Fruit fly (Drosophila melanogaster) whole organism, embryonic: ENCODE results near the gene goe.

Experiments
- Atf6 ChIP-seq: fragments of 200-800 bp; sonication (Bioruptor generic); IDR thresholded peaks from 2 replicates; pipeline ENCODE4 v1.3.6; 2022; ENCODE audit warnings: missing biosample characterization, missing genetic modification characterization
- CG10565 ChIP-seq: fragments of 200-800 bp; sonication (Bioruptor generic); optimal IDR thresholded peaks from 3 replicates; lab custom pipeline; 2016; ENCODE audit warnings: missing biosample characterization, mild to moderate bottlenecking, missing genetic modification characterization
- CG1233 ChIP-seq: fragments of 200-800 bp; sonication (Bioruptor generic); optimal IDR thresholded peaks from 4 replicates; lab custom pipeline; 2018; ENCODE audit warnings: missing biosample characterization, mild to moderate bottlenecking, missing genetic modification characterization
- CG12391 ChIP-seq: fragments of 200-800 bp; sonication (Bioruptor generic); optimal IDR thresholded peaks from 3 replicates; lab custom pipeline; 2018; ENCODE audit warnings: missing biosample characterization, mild to moderate bottlenecking, missing genetic modification characterization, moderate library complexity
- CG15514 ChIP-seq: fragments of 200-800 bp; sonication (Bioruptor generic); optimal IDR thresholded peaks from 3 replicates; lab custom pipeline; 2017; ENCODE audit warnings: missing biosample characterization, missing genetic modification characterization, mild to moderate bottlenecking, moderate library complexity, missing genetic modification reagents
- CG1602 ChIP-seq: fragments of 200-800 bp; sonication (Bioruptor generic); optimal IDR thresholded peaks from 3 replicates; lab custom pipeline; 2016; ENCODE audit warnings: missing biosample characterization, missing genetic modification characterization
- CG16813 ChIP-seq: fragments of 200-800 bp; sonication (Bioruptor generic); IDR thresholded peaks from 3 replicates; pipeline ENCODE4 v1.3.6; 2022; ENCODE audit warnings: missing biosample characterization, missing genetic modification characterization; ENCODE audit not compliant: partially characterized antibody
- CG18011 ChIP-seq: fragments of 200-800 bp; sonication (Bioruptor generic); optimal IDR thresholded peaks from 2 replicates; lab custom pipeline; 2017; ENCODE audit warnings: missing biosample characterization, missing genetic modification characterization, mild to moderate bottlenecking, moderate library complexity, missing genotype
- CG18262 ChIP-seq: fragments of 200-800 bp; optimal IDR thresholded peaks from 3 replicates; lab custom pipeline; 2019; ENCODE audit warnings: missing biosample characterization, mild to moderate bottlenecking, missing genetic modification characterization, moderate library complexity
- CG31441 ChIP-seq: fragments of 200-800 bp; sonication (Bioruptor generic); IDR thresholded peaks from 2 replicates; pipeline ENCODE4 v1.3.6; 2022; ENCODE audit warnings: missing biosample characterization, missing genetic modification characterization
- CG3407 ChIP-seq: fragments of 200-800 bp; sonication (Bioruptor generic); optimal IDR thresholded peaks from 2 replicates; lab custom pipeline; 2018; ENCODE audit warnings: missing biosample characterization, mild to moderate bottlenecking, missing genetic modification characterization
- CG3847 ChIP-seq: fragments of 200-800 bp; sonication (Bioruptor generic); IDR thresholded peaks from 2 replicates; pipeline ENCODE4 v1.3.6; 2022; ENCODE audit warnings: missing biosample characterization, missing genetic modification characterization
- CG4282 ChIP-seq: fragments of 200-800 bp; sonication (Bioruptor generic); optimal IDR thresholded peaks from 2 replicates; lab custom pipeline; 2016; ENCODE audit warnings: missing biosample characterization, missing genetic modification characterization
- CG4730 ChIP-seq: fragments of 200-800 bp; sonication (Bioruptor generic); IDR thresholded peaks from 2 replicates; pipeline ENCODE4 v1.3.6; 2022; ENCODE audit warnings: missing biosample characterization, missing genetic modification characterization
- CG6654 ChIP-seq: fragments of 200-800 bp; sonication (Bioruptor generic); optimal IDR thresholded peaks from 2 replicates; lab custom pipeline; 2017; ENCODE audit warnings: missing biosample characterization, mild to moderate bottlenecking, missing genetic modification characterization
- Dll ChIP-seq: fragments of 200-800 bp; sonication (Bioruptor generic); IDR thresholded peaks from 4 replicates; pipeline ENCODE4 v1.3.6; 2022; ENCODE audit warnings: missing biosample characterization, missing genetic modification characterization; ENCODE audit not compliant: partially characterized antibody
- Doc3 ChIP-seq: fragments of 200-800 bp; sonication (Bioruptor generic); IDR thresholded peaks from 3 replicates; pipeline ENCODE4 v1.3.6; 2022; ENCODE audit warnings: missing biosample characterization, missing genetic modification characterization; ENCODE audit not compliant: partially characterized antibody
- Ets65A ChIP-seq: fragments of 200-800 bp; sonication (Bioruptor generic); peaks from one replicate; lab custom pipeline; 2016; ENCODE audit warnings: missing biosample characterization, missing genetic modification characterization
- Gug ChIP-seq: fragments of 200-800 bp; sonication (Bioruptor generic); IDR thresholded peaks from 4 replicates; pipeline ENCODE4 v1.3.6; 2022; ENCODE audit warnings: missing biosample characterization, missing genetic modification characterization
- HmgZ ChIP-seq: fragments of 200-800 bp; sonication (Bioruptor generic); optimal IDR thresholded peaks from 2 replicates; lab custom pipeline; 2018; ENCODE audit warnings: missing biosample characterization, mild to moderate bottlenecking, missing genetic modification characterization
- Nf-YB ChIP-seq: fragments of 200-800 bp; sonication (Bioruptor generic); optimal IDR thresholded peaks from 3 replicates; lab custom pipeline; 2019; ENCODE audit warnings: missing biosample characterization, mild to moderate bottlenecking, missing genetic modification characterization, moderate library complexity
- Nf-YC ChIP-seq: fragments of 200-800 bp; optimal IDR thresholded peaks from 3 replicates; lab custom pipeline; 2019; ENCODE audit warnings: missing biosample characterization, mild to moderate bottlenecking, missing genetic modification characterization, moderate library complexity
- Rx ChIP-seq: fragments of 200-800 bp; sonication (Bioruptor generic); IDR thresholded peaks from 2 replicates; pipeline ENCODE4 v1.3.6; 2022; ENCODE audit warnings: missing biosample characterization, missing genetic modification characterization
- Sin3A ChIP-seq: fragments of >200 bp; optimal IDR thresholded peaks from 2 replicates; lab custom pipeline; 2018
- Sry-β ChIP-seq: fragments of 200-800 bp; sonication (Bioruptor generic); optimal IDR thresholded peaks from 2 replicates; lab custom pipeline; 2018; ENCODE audit warnings: missing biosample characterization, mild to moderate bottlenecking, missing genetic modification characterization, moderate library complexity
- amos ChIP-seq: fragments of 200-800 bp; sonication (Bioruptor generic); IDR thresholded peaks from 2 replicates; pipeline ENCODE4 v1.3.6; 2022; ENCODE audit warnings: missing biosample characterization, missing genetic modification characterization; ENCODE audit not compliant: partially characterized antibody
- az2 ChIP-seq: fragments of 200-800 bp; sonication (Bioruptor generic); optimal IDR thresholded peaks from 3 replicates; lab custom pipeline; 2016; ENCODE audit warnings: missing biosample characterization, missing genetic modification characterization
- chif ChIP-seq, 2 experiments: fragments of 200-800 bp; sonication (Bioruptor generic); optimal IDR thresholded peaks; 3 replicates each; lab custom pipeline; 2016; ENCODE audit warnings: missing biosample characterization in 2 of 2, missing genetic modification characterization in 2 of 2
- chn ChIP-seq: fragments of 200-800 bp; sonication (Bioruptor generic); optimal IDR thresholded peaks from 2 replicates; lab custom pipeline; 2016; ENCODE audit warnings: missing biosample characterization, missing genetic modification characterization
- dm ChIP-seq: fragments of 200-800 bp; sonication (Bioruptor generic); optimal IDR thresholded peaks from 3 replicates; lab custom pipeline; 2016; ENCODE audit warnings: missing biosample characterization, missing genetic modification characterization
- emc ChIP-seq: fragments of 200-800 bp; sonication (Bioruptor generic); optimal IDR thresholded peaks from 2 replicates; lab custom pipeline; 2016; ENCODE audit warnings: missing biosample characterization, missing genetic modification characterization
- gce ChIP-seq: fragments of 200-800 bp; sonication (Bioruptor generic); IDR thresholded peaks from 3 replicates; pipeline ENCODE4 v1.3.6; 2022; ENCODE audit warnings: missing biosample characterization, missing genetic modification characterization
- hbn ChIP-seq: fragments of 200-800 bp; sonication (Bioruptor generic); IDR thresholded peaks from 2 replicates; pipeline ENCODE4 v1.3.6; 2022; ENCODE audit warnings: missing biosample characterization, missing genetic modification characterization; ENCODE audit not compliant: partially characterized antibody
- her ChIP-seq: fragments of 200-800 bp; sonication (Bioruptor generic); optimal IDR thresholded peaks from 2 replicates; lab custom pipeline; 2016; ENCODE audit warnings: missing biosample characterization, missing genetic modification characterization
- hth ChIP-seq: fragments of >200 bp; optimal IDR thresholded peaks from 2 replicates; lab custom pipeline; 2017; ENCODE audit warnings: inconsistent platforms
- ind ChIP-seq: fragments of 200-800 bp; sonication (Bioruptor generic); optimal IDR thresholded peaks from 3 replicates; lab custom pipeline; 2016; ENCODE audit warnings: missing biosample characterization, missing genetic modification characterization
- insv ChIP-seq, 2 experiments: fragments of 200-800 bp; sonication (Bioruptor generic); optimal IDR thresholded peaks; 3 replicates each; lab custom pipeline; 2016 to 2018; ENCODE audit warnings: missing biosample characterization in 2 of 2, missing genetic modification characterization in 2 of 2
- lmd ChIP-seq: fragments of 200-800 bp; sonication (Bioruptor generic); IDR thresholded peaks from 2 replicates; pipeline ENCODE4 v1.3.6; 2022; ENCODE audit warnings: missing biosample characterization, missing genetic modification characterization
- luna ChIP-seq: fragments of 200-800 bp; sonication (Bioruptor generic); optimal IDR thresholded peaks from 2 replicates; lab custom pipeline; 2016; ENCODE audit warnings: missing biosample characterization, missing genetic modification characterization
- nom ChIP-seq: fragments of 200-800 bp; sonication (Bioruptor generic); optimal IDR thresholded peaks from 2 replicates; lab custom pipeline; 2017; ENCODE audit warnings: missing biosample characterization, missing genetic modification characterization, mild to moderate bottlenecking, moderate library complexity, missing genetic modification reagents
- prd ChIP-seq, 3 experiments: fragments of >200 bp in 2 of 3; fragments of 200-800 bp in 1 of 3; sonication (Bioruptor generic) in 1 of 3; optimal IDR thresholded peaks in 2 of 3; IDR thresholded peaks in 1 of 3; 2 replicates in 2 of 3; 3 replicates in 1 of 3; pipeline versions ENCODE4 v1.3.6 to Lab custom; 2017 to 2022; ENCODE audit warnings: missing biosample characterization in 1 of 3, missing genetic modification characterization in 1 of 3
- salm ChIP-seq: fragments of 200-800 bp; sonication (Bioruptor generic); optimal IDR thresholded peaks from 2 replicates; lab custom pipeline; 2018; ENCODE audit warnings: missing biosample characterization, mild to moderate bottlenecking, missing genetic modification characterization
- sens ChIP-seq: fragments of 200-800 bp; sonication (Bioruptor generic); peaks from one replicate; lab custom pipeline; 2016; ENCODE audit warnings: missing biosample characterization, missing genetic modification characterization
- slou ChIP-seq: fragments of 200-800 bp; sonication (Bioruptor generic); optimal IDR thresholded peaks from 3 replicates; lab custom pipeline; 2016; ENCODE audit warnings: missing biosample characterization, missing genetic modification characterization
- so ChIP-seq: fragments of 200-800 bp; sonication (Bioruptor generic); IDR thresholded peaks from 3 replicates; pipeline ENCODE4 v1.3.6; 2022; ENCODE audit warnings: missing biosample characterization, missing genetic modification characterization
- trem ChIP-seq: fragments of 200-800 bp; optimal IDR thresholded peaks from 3 replicates; lab custom pipeline; 2019; ENCODE audit warnings: missing biosample characterization, mild to moderate bottlenecking, missing genetic modification characterization, moderate library complexity
- trh ChIP-seq: fragments of 200-800 bp; sonication (Bioruptor generic); optimal IDR thresholded peaks from 2 replicates; lab custom pipeline; 2016; ENCODE audit warnings: missing biosample characterization, missing genetic modification characterization
- zf30C ChIP-seq: fragments of 200-800 bp; sonication (Bioruptor generic); optimal IDR thresholded peaks from 3 replicates; lab custom pipeline; 2018; ENCODE audit warnings: missing biosample characterization, mild to moderate bottlenecking, missing genetic modification characterization
- zfh2 ChIP-seq: fragments of 200-800 bp; sonication (Bioruptor generic); optimal IDR thresholded peaks from 2 replicates; lab custom pipeline; 2016; ENCODE audit warnings: missing biosample characterization, missing genetic modification characterization

The goe gene

DNA sequence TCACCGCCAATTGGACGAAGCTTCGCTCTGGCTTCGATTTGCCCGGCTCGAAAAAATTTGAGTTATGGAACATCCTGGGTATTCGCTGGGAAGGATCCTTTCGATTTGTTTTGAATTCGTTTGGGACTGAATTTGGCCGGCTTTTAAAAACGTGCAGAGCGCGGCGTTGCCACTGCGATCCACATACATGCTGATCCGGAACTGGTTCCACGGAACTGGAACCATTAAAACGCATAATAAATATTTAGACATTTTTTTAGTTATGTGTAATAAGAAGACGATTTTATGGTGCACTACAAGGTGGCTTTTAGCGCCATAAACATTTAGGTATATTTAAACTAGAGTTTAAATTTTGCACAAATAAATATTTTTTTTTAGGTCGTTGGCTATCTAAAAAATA is 39.3 kb upstream of the goe start, which contains the start of gene Rrp45 (continued):
- no peak for TF ChIP-seq Sry-β (GFP tag; lab: Kevin White, UChicago)
- TF ChIP-seq Ets65A (GFP tag; lab: Kevin White, UChicago): peak; percentile 39
- no peak for TF ChIP-seq Atf6 (GFP tag; lab: Robert Waterston, UW)
- no peak for TF ChIP-seq so (GFP tag; lab: Robert Waterston, UW)
- no peak for TF ChIP-seq zf30C (GFP tag; lab: Kevin White, UChicago)
- no peak for TF ChIP-seq Nf-YB (GFP tag; lab: Kevin White, UChicago)
- TF ChIP-seq amos (GFP tag; lab: Robert Waterston, UW): peak; percentile 44; the same call in 1 of the 2 replicates

DNA sequence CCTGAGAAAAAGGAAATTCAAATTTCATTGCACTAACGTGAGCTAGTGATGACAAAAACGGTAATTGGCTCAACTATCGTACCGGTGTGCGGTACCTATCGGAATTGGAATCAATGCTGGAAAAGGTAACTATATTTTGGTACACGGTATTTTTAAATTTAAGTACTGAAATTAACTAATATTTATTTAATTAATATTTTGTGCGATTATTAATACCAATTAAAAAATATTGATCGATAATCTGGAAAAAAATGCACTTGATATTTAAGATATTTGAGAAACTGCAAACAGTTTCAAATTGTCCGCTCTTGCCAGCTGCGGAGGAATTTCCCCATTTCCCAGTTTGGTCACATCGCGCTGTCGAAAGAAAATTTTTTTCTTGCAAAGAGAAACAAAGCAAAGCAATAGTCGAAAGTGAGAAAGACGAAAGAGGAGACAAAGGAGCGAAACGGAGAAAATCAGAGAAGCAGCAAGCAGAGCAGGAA is 35.7 kb upstream of the goe start:
- TF ChIP-seq salm (tag; lab: Kevin White, UChicago) (no peak), CG4282 (GFP tag; lab: Kevin White, UChicago) (no peak), her (GFP tag; lab: Kevin White, UChicago) (no peak), emc (GFP tag; lab: Kevin White, UChicago) (no peak), trem (tag; lab: Kevin White, UChicago) (peak; percentile 40), CG15514 (GFP tag; lab: Kevin White, UChicago) (peak; percentile 81), nom (GFP tag; lab: Kevin White, UChicago) (peak; percentile 3), lmd (GFP tag; lab: Robert Waterston, UW) (no peak), CG1602 (GFP tag; lab: Kevin White, UChicago) (no peak), dm (no peak), CG18011 (GFP tag; lab: Kevin White, UChicago) (no peak), HmgZ (no peak), CG4730 (GFP tag; lab: Robert Waterston, UW) (no peak), hth (no peak), CG6654 (no peak), zfh2 (GFP tag; lab: Kevin White, UChicago) (no peak), CG16813 (GFP tag; lab: Robert Waterston, UW) (peak; percentile 63), sens (no peak), slou (no peak), Sin3A (lab: Kevin White, UChicago) (peak; percentile 55), CG1233 (no peak), Nf-YC (tag; lab: Kevin White, UChicago) (no peak), trh (no peak), gce (GFP tag; lab: Robert Waterston, UW) (no peak), CG12391 (peak; percentile 32), prd (optimal IDR thresholded peaks at IDR 0.05; lab: Kevin White, UChicago) (no peak), prd (GFP tag; IDR thresholded peaks at IDR 0.05; lab: Robert Waterston, UW) (peak; percentile 54; the same call in 2 of the 3 replicates), Doc3 (GFP tag; lab: Robert Waterston, UW) (no peak; the same call in 2 of the 3 replicates), ind (GFP tag; lab: Kevin White, UChicago) (no peak), chn (no peak), CG3407 (GFP tag; lab: Kevin White, UChicago) (no peak), hbn (GFP tag; lab: Robert Waterston, UW) (peak; percentile 29; the same call in 1 of the 2 replicates), az2 (GFP tag; lab: Kevin White, UChicago) (no peak), Gug (GFP tag; lab: Robert Waterston, UW) (0 out of 4 replicates have a peak, but pooled peaks have one; percentile 29), CG31441 (GFP tag; lab: Robert Waterston, UW) (no peak), Rx (GFP tag; lab: Robert Waterston, UW) (no peak), insv (GFP tag; optimal IDR thresholded peaks at IDR 0.05; lab: Kevin White, UChicago) (no peak), luna (GFP tag; lab: Kevin White, UChicago) (no peak), CG18262 (tag; lab: Kevin White, UChicago) (no peak), Dll (peak; percentile 67; the same call in 2 of the 4 replicates), CG3847 (GFP tag; lab: Robert Waterston, UW) (no peak), CG10565 (GFP tag; lab: Kevin White, UChicago) (no peak), amos (GFP tag; lab: Robert Waterston, UW) (peak; percentile 69), chif (GFP tag; optimal IDR thresholded peaks at IDR 0.05; lab: Kevin White, UChicago) (no peak)
